Worm (Caenorhabditis elegans): ENCODE results near the gene F18C5.5.

Gene F18C5.5

DNA sequence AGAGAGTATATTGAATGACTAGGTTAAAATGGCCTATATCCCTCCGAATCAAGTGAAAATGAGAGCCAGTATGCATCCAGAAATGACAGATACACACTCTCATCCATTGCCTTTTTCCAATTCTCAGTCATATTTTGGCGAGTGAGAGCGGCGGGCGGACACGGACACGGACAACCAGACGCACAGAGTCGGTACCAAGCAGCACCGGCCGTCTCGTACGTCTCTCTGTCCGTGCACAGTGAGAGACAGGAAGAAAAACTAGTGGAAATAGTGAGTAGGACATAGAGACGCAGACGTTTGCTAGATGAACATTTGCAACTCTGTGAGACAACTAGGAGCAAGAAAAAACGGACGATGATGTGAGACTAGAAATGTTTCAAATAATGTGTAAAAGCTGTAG lies 3.3 kb downstream of the F18C5.5 start (continued):
- TF ChIP-seq nhr-28 (tag; optimal IDR thresholded peaks at IDR 0.05) (no peak), ceh-28 (tag; optimal IDR thresholded peaks at IDR 0.05) (peak; percentile 21), lsy-12 (tag; optimal IDR thresholded peaks at IDR 0.05) (no peak), mml-1 (tag; optimal IDR thresholded peaks at IDR 0.05) (no peak), nhr-77 (tag; optimal IDR thresholded peaks at IDR 0.05) (no peak), ama-1 (optimal IDR thresholded peaks at IDR 0.05) (no peak), lin-15B (tag; optimal IDR thresholded peaks at IDR 0.05) (peak; percentile 16), skn-1 (tag; optimal IDR thresholded peaks at IDR 0.05) (no peak), mdl-1 (tag; optimal IDR thresholded peaks at IDR 0.05) (no peak), ztf-4 (tag; optimal IDR thresholded peaks at IDR 0.05) (no peak), nhr-67 (tag; optimal IDR thresholded peaks at IDR 0.05) (no peak), elt-3 (tag; optimal IDR thresholded peaks at IDR 0.05) (no peak), elt-2 (tag; optimal IDR thresholded peaks at IDR 0.05) (peak; percentile 3), nhr-237 (tag; optimal IDR thresholded peaks at IDR 0.05) (no peak), aly-2 (tag; optimal IDR thresholded peaks at IDR 0.05) (no peak)

ce11 chrII:6562203-6562867 lies 4.2 kb downstream of the F18C5.5 start:
- no peak for TF ChIP-seq fos-1 (tag; optimal IDR thresholded peaks at IDR 0.05)
- no peak for TF ChIP-seq lin-39 (tag; optimal IDR thresholded peaks at IDR 0.05)
- TF ChIP-seq lin-15B (tag; optimal IDR thresholded peaks at IDR 0.05) = no peak
- TF ChIP-seq elt-3 (tag; optimal IDR thresholded peaks at IDR 0.05) = peak in 1 of 3 experiments; percentile 45
- TF ChIP-seq ztf-4 (tag; optimal IDR thresholded peaks at IDR 0.05) = no peak
- TF ChIP-seq nhr-28 (tag; optimal IDR thresholded peaks at IDR 0.05) = no peak
- TF ChIP-seq jun-1 (tag; optimal IDR thresholded peaks at IDR 0.05) = peak; percentile 5
- TF ChIP-seq pha-4 (tag; optimal IDR thresholded peaks at IDR 0.05) = peak; percentile 63
- TF ChIP-seq pqm-1 (tag; optimal IDR thresholded peaks at IDR 0.05) = no peak
- no peak for TF ChIP-seq egl-27 (tag; optimal IDR thresholded peaks at IDR 0.05)
- no peak for TF ChIP-seq ztf-11 (tag; optimal IDR thresholded peaks at IDR 0.05)
- peak; percentile 46 for TF ChIP-seq ama-1 (optimal IDR thresholded peaks at IDR 0.05)
- peak; percentile 64 for TF ChIP-seq nhr-23 (tag; optimal IDR thresholded peaks at IDR 0.05)
- no peak for TF ChIP-seq unc-62 (GFP tag; optimal IDR thresholded peaks at IDR 0.05)
- no peak for TF ChIP-seq nhr-67 (tag; optimal IDR thresholded peaks at IDR 0.05)
- no peak for TF ChIP-seq fkh-10 (GFP tag; optimal IDR thresholded peaks at IDR 0.05)
- peak; percentile 32 for TF ChIP-seq nhr-43 (tag; optimal IDR thresholded peaks at IDR 0.05; ENCODE audit: poor library complexity, severe bottlenecking)
- TF ChIP-seq nhr-25 (tag; optimal IDR thresholded peaks at IDR 0.05) = peak; percentile 85
- TF ChIP-seq egl-5 (tag; optimal IDR thresholded peaks at IDR 0.05) = peak; percentile 68
- no peak for TF ChIP-seq ceh-9 (tag; optimal IDR thresholded peaks at IDR 0.05)
- no peak for TF ChIP-seq nhr-76 (tag; optimal IDR thresholded peaks at IDR 0.05)

DNA sequence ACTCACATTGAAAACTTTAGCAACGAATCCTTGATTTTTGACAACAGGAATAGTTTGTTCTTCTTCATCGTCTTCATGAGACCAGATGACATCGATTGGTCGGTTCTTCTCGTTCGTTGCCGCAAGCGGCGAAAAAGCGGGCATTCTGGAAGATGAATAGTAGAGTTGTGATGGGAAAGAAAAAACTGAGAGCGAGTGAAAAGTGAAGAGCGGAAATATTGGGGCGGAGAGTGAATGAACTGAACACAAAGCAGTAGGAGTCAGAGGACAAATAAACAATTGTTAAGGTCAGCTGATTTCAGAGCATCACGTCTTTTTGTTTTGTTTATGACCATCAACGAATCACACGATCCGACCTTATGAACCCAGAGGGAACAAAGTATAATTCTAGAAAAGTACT lies 5.2 kb downstream of the F18C5.5 start, which contains the start of gene F18C5.10:
F18C5.10 (minus strand) TSS at position 145 of the 400 bp plus-strand sequence.
- TF ChIP-seq nhr-67 (tag; optimal IDR thresholded peaks at IDR 0.05) (no peak), lin-39 (tag; optimal IDR thresholded peaks at IDR 0.05) (peak; percentile 6), egl-5 (tag; optimal IDR thresholded peaks at IDR 0.05) (peak; percentile 38), ama-1 (optimal IDR thresholded peaks at IDR 0.05) (peak; percentile 12), ZK546.5 (tag; optimal IDR thresholded peaks at IDR 0.05) (no peak), skn-1 (tag; optimal IDR thresholded peaks at IDR 0.05) (no peak), nhr-28 (tag; optimal IDR thresholded peaks at IDR 0.05) (no peak), nhr-12 (tag; optimal IDR thresholded peaks at IDR 0.05) (no peak), pha-4 (tag; optimal IDR thresholded peaks at IDR 0.05) (peak; percentile 28)

DNA sequence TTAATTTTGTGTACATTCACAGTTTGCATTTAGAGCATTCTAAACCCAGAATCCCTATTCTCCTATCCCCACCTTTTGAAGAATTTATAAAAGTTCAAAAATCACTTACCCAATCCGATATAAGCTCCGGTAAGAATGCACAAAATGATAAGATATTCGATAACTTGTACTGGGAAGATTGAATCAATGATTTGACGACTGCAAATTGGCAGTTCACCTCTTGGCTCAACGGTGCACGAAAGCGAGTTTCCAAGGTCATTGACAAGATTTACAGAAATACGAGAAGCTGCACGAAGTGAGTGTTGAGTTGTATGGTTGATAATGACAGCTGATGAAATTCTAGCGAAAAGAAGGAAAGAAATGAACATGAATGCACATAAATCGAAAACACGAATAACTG lies 6.2 kb downstream of the F18C5.5 start:
- TF ChIP-seq jun-1 (tag; optimal IDR thresholded peaks at IDR 0.05) (no peak), mml-1 (tag; optimal IDR thresholded peaks at IDR 0.05) (no peak), ama-1 (optimal IDR thresholded peaks at IDR 0.05) (no peak), nhr-43 (tag; optimal IDR thresholded peaks at IDR 0.05; ENCODE audit: poor library complexity, severe bottlenecking) (no peak), unc-62 (GFP tag; optimal IDR thresholded peaks at IDR 0.05) (no peak), unc-39 (tag; optimal IDR thresholded peaks at IDR 0.05) (no peak), lsy-12 (tag; optimal IDR thresholded peaks at IDR 0.05) (no peak), nhr-11 (tag; optimal IDR thresholded peaks at IDR 0.05) (no peak), R02D3.7 (tag; optimal IDR thresholded peaks at IDR 0.05) (no peak)
